Worm (Caenorhabditis elegans) whole organism, L4 larva: ENCODE data around the gene B0365.9.

Experiments used
- F26F4.8 ChIP-seq: fragments of 200-800 bp; sonication (Bioruptor generic); conservative IDR thresholded peaks from 2 replicates; pipeline ENCODE4 v1.3.6; 2022; ENCODE audit warnings: missing genetic modification characterization, missing compliant biosample characterization
- R02D3.7 ChIP-seq: fragments of 150-350 bp; sonication (generic microtip); optimal IDR thresholded peaks from 3 replicates; lab custom pipeline; 2014; ENCODE audit warnings: missing biosample characterization, missing genetic modification characterization
- T20F7.1 ChIP-seq: fragments of 200-800 bp; sonication (Bioruptor generic); optimal IDR thresholded peaks from 2 replicates; lab custom pipeline; 2018; ENCODE audit warnings: mild to moderate bottlenecking, missing genetic modification characterization, missing compliant biosample characterization
- Y105C5A.15 ChIP-seq: fragments of 200-800 bp; sonication (Bioruptor generic); IDR thresholded peaks from 2 replicates; pipeline ENCODE4 v1.3.6; 2022; ENCODE audit warnings: missing genetic modification characterization, missing compliant biosample characterization
- Y5F2A.4 ChIP-seq: fragments of 200-800 bp; sonication (Bioruptor generic); optimal IDR thresholded peaks from 2 replicates; lab custom pipeline; 2018; ENCODE audit warnings: mild to moderate bottlenecking, missing genetic modification characterization, missing compliant biosample characterization
- ZK337.2 ChIP-seq: fragments of 200-800 bp; sonication (Bioruptor generic); IDR thresholded peaks from 2 replicates; pipeline ENCODE4 v1.3.6; 2022; ENCODE audit warnings: missing genetic modification reagents, missing genetic modification characterization, missing compliant biosample characterization
- ama-1 ChIP-seq: fragments of 150-350 bp; optimal IDR thresholded peaks from 2 replicates; lab custom pipeline; 2014; ENCODE audit warnings: inconsistent platforms, mixed read lengths
- arid-1 ChIP-seq: fragments of 200-800 bp; sonication (Bioruptor generic); conservative IDR thresholded peaks from 2 replicates; pipeline ENCODE4 v1.3.6; 2022; ENCODE audit warnings: missing genetic modification reagents, missing genetic modification characterization, missing compliant biosample characterization
- ceh-20 ChIP-seq: fragments of 200-800 bp; sonication (Bioruptor generic); IDR thresholded peaks from 2 replicates; pipeline ENCODE4 v1.3.6; 2022; ENCODE audit warnings: missing genetic modification reagents, missing genetic modification characterization, missing compliant biosample characterization
- ceh-28 ChIP-seq: fragments of 150-350 bp; optimal IDR thresholded peaks from 2 replicates; lab custom pipeline; 2014; ENCODE audit warnings: missing biosample characterization, missing genetic modification reagents, missing genetic modification characterization
- ces-1 ChIP-seq: fragments of 150-350 bp; sonication (generic microtip); optimal IDR thresholded peaks from 4 replicates; lab custom pipeline; 2014; ENCODE audit warnings: missing biosample characterization, missing genetic modification reagents, missing genetic modification characterization
- ctbp-1 ChIP-seq: fragments of 200-800 bp; sonication (Bioruptor generic); IDR thresholded peaks from 2 replicates; pipeline ENCODE4 v1.3.6; 2022; ENCODE audit warnings: missing genetic modification reagents, missing genetic modification characterization, missing compliant biosample characterization
- daf-12 ChIP-seq: fragments of 150-350 bp; optimal IDR thresholded peaks from 2 replicates; lab custom pipeline; 2014; ENCODE audit warnings: missing biosample characterization, missing genetic modification reagents, missing genetic modification characterization
- daf-16 ChIP-seq, 3 experiments: sonication (generic microtip); optimal IDR thresholded peaks; 2 replicates each; lab custom pipeline; 2016 to 2017; ENCODE audit warnings: missing genetic modification characterization in 3 of 3, missing genetic modification reagents in 3 of 3, mild to moderate bottlenecking in 2 of 3, missing compliant biosample characterization in 2 of 3, missing biosample characterization in 1 of 3, moderate library complexity in 1 of 3
- daf-19 ChIP-seq: fragments of 200-800 bp; sonication (Bioruptor generic); conservative IDR thresholded peaks from 2 replicates; pipeline ENCODE4 v1.3.6; 2022; ENCODE audit warnings: missing genetic modification characterization, missing compliant biosample characterization
- daf-8 ChIP-seq: fragments of 200-800 bp; sonication (Bioruptor generic); IDR thresholded peaks from 2 replicates; pipeline ENCODE4 v1.3.6; 2022; ENCODE audit warnings: missing genetic modification characterization, missing compliant biosample characterization
- dmd-6 ChIP-seq: fragments of 200-800 bp; sonication (Bioruptor generic); IDR thresholded peaks from 2 replicates; pipeline ENCODE4 v1.3.6; 2022; ENCODE audit warnings: missing genetic modification reagents, missing genetic modification characterization, missing compliant biosample characterization
- dmd-8 ChIP-seq: fragments of 200-800 bp; sonication (Bioruptor generic); IDR thresholded peaks from 2 replicates; pipeline ENCODE4 v1.3.6; 2022; ENCODE audit warnings: missing genetic modification characterization, missing compliant biosample characterization
- duxl-1 ChIP-seq: sonication (generic microtip); optimal IDR thresholded peaks from 2 replicates; lab custom pipeline; 2016; ENCODE audit warnings: mild to moderate bottlenecking, missing genetic modification characterization, moderate library complexity, missing compliant biosample characterization; ENCODE audit not compliant: poor library complexity
- dve-1 ChIP-seq: sonication (generic microtip); optimal IDR thresholded peaks from 2 replicates; lab custom pipeline; 2017; ENCODE audit warnings: antibody characterized with exemption, mild to moderate bottlenecking, missing genetic modification characterization, missing compliant biosample characterization; ENCODE audit not compliant: insufficient read depth
- egl-43 ChIP-seq: fragments of 200-800 bp; sonication (Bioruptor generic); IDR thresholded peaks from 2 replicates; pipeline ENCODE4 v1.3.6; 2022; ENCODE audit warnings: missing genetic modification reagents, missing genetic modification characterization, missing compliant biosample characterization
- fkh-10 ChIP-seq: fragments of 150-350 bp; optimal IDR thresholded peaks from 2 replicates; lab custom pipeline; 2014; ENCODE audit warnings: missing biosample characterization, missing genetic modification reagents, missing genetic modification characterization
- hif-1 ChIP-seq, 2 experiments: sonication (generic microtip); optimal IDR thresholded peaks; 2 replicates each; lab custom pipeline; 2016 to 2017; ENCODE audit warnings: missing compliant biosample characterization in 2 of 2, missing genetic modification characterization in 2 of 2, missing genetic modification reagents in 2 of 2, missing genotype in 2 of 2, mild to moderate bottlenecking in 1 of 2
- hlh-30 ChIP-seq: sonication (generic microtip); optimal IDR thresholded peaks from 2 replicates; lab custom pipeline; 2017; ENCODE audit warnings: antibody characterized with exemption, mild to moderate bottlenecking, missing genetic modification characterization, missing compliant biosample characterization; ENCODE audit not compliant: insufficient read depth
- lin-1 ChIP-seq: fragments of 200-800 bp; sonication (Bioruptor generic); IDR thresholded peaks from 2 replicates; pipeline ENCODE4 v1.3.6; 2022; ENCODE audit warnings: missing genetic modification reagents, missing genetic modification characterization, missing compliant biosample characterization
- madf-5 ChIP-seq, 2 experiments: fragments of 200-800 bp; sonication (Bioruptor generic); IDR thresholded peaks; 2 replicates each; pipeline ENCODE4 v1.3.6; 2022; ENCODE audit warnings: missing compliant biosample characterization in 2 of 2, missing genetic modification characterization in 2 of 2
- madf-9 ChIP-seq: fragments of 200-800 bp; sonication (Bioruptor generic); conservative IDR thresholded peaks from 2 replicates; pipeline ENCODE4 v1.3.6; 2022; ENCODE audit warnings: missing genetic modification reagents, missing genetic modification characterization, missing compliant biosample characterization
- mdl-1 ChIP-seq, 2 experiments: fragments of 150-350 bp in 1 of 2; sonication (generic microtip) in 1 of 2; optimal IDR thresholded peaks; 2 replicates each; lab custom pipeline; 2014 to 2017; ENCODE audit warnings: missing biosample characterization in 2 of 2, missing genetic modification characterization in 2 of 2
- mep-1 ChIP-seq: fragments of 150-350 bp; sonication (generic microtip); optimal IDR thresholded peaks from 3 replicates; lab custom pipeline; 2014; ENCODE audit warnings: missing biosample characterization, missing genetic modification characterization
- mxl-3 ChIP-seq: fragments of 200-800 bp; sonication (Bioruptor generic); optimal IDR thresholded peaks from 2 replicates; lab custom pipeline; 2018; ENCODE audit warnings: mild to moderate bottlenecking, missing genetic modification characterization, missing compliant biosample characterization
- nhr-102 ChIP-seq: sonication (generic microtip); optimal IDR thresholded peaks from 2 replicates; lab custom pipeline; 2016; ENCODE audit warnings: mild to moderate bottlenecking, missing genetic modification characterization, moderate library complexity, missing compliant biosample characterization
- nhr-11 ChIP-seq: fragments of 150-350 bp; optimal IDR thresholded peaks from 2 replicates; lab custom pipeline; 2014; ENCODE audit warnings: missing biosample characterization, missing genetic modification characterization
- nhr-237 ChIP-seq: sonication (generic microtip); optimal IDR thresholded peaks from 2 replicates; lab custom pipeline; 2017; ENCODE audit warnings: missing biosample characterization, missing genetic modification characterization
- nhr-25 ChIP-seq: sonication (generic microtip); optimal IDR thresholded peaks from 2 replicates; lab custom pipeline; 2017; ENCODE audit warnings: missing genetic modification characterization, mild to moderate bottlenecking, missing compliant biosample characterization, antibody characterized with exemption, moderate library complexity, borderline replicate concordance; ENCODE audit not compliant: insufficient read depth
- nhr-28 ChIP-seq: fragments of 150-350 bp; optimal IDR thresholded peaks from 2 replicates; lab custom pipeline; 2014; ENCODE audit warnings: missing biosample characterization, missing genetic modification characterization
- nhr-41 ChIP-seq: fragments of 200-800 bp; sonication (Bioruptor generic); IDR thresholded peaks from 2 replicates; pipeline ENCODE4 v1.3.6; 2022; ENCODE audit warnings: missing genetic modification reagents, missing genetic modification characterization, missing compliant biosample characterization
- nhr-6 ChIP-seq: fragments of 150-350 bp; optimal IDR thresholded peaks from 2 replicates; lab custom pipeline; 2014; ENCODE audit warnings: missing biosample characterization, missing genetic modification characterization
- nhr-77 ChIP-seq: fragments of 150-350 bp; optimal IDR thresholded peaks from 2 replicates; lab custom pipeline; 2014; ENCODE audit warnings: missing biosample characterization, missing genetic modification characterization
- php-3 ChIP-seq: fragments of 200-800 bp; sonication (Bioruptor generic); IDR thresholded peaks from 2 replicates; pipeline ENCODE4 v1.3.6; 2022; ENCODE audit warnings: missing genetic modification reagents, missing genetic modification characterization, missing compliant biosample characterization
- rbr-2 ChIP-seq: sonication (generic microtip); optimal IDR thresholded peaks from 2 replicates; lab custom pipeline; 2016; ENCODE audit warnings: missing genotype, missing genetic modification characterization, missing compliant biosample characterization
- saeg-2 ChIP-seq: fragments of 200-800 bp; sonication (Bioruptor generic); IDR thresholded peaks from 2 replicates; pipeline ENCODE4 v1.3.6; 2022; ENCODE audit warnings: missing genetic modification reagents, missing genetic modification characterization, missing compliant biosample characterization
- sdz-12 ChIP-seq: fragments of 200-800 bp; sonication (Bioruptor generic); optimal IDR thresholded peaks from 2 replicates; lab custom pipeline; 2018; ENCODE audit warnings: mild to moderate bottlenecking, missing genetic modification characterization, missing compliant biosample characterization
- skn-1 ChIP-seq: fragments of 150-350 bp; optimal IDR thresholded peaks from 2 replicates; lab custom pipeline; 2014; ENCODE audit warnings: missing biosample characterization, missing genetic modification characterization
- spr-1 ChIP-seq: sonication (generic microtip); optimal IDR thresholded peaks from 2 replicates; lab custom pipeline; 2016; ENCODE audit warnings: mild to moderate bottlenecking, missing genetic modification characterization, missing compliant biosample characterization
- tra-1 ChIP-seq: fragments of 200-800 bp; sonication (Bioruptor generic); IDR thresholded peaks from 2 replicates; pipeline ENCODE4 v1.3.6; 2022; ENCODE audit warnings: missing genetic modification reagents, missing genetic modification characterization, missing compliant biosample characterization
- unc-62 ChIP-seq, 3 experiments: fragments of 150-350 bp in 1 of 3; sonication (generic microtip); optimal IDR thresholded peaks in 2 of 3; peaks in 1 of 3; 1 replicate in 1 of 3; 2 replicates in 2 of 3; lab custom pipeline; 2014 to 2017; ENCODE audit warnings: missing biosample characterization in 3 of 3, missing genetic modification characterization in 3 of 3, missing genetic modification reagents in 3 of 3, missing genotype in 1 of 3
- vab-7 ChIP-seq: fragments of 200-800 bp; sonication (Bioruptor generic); IDR thresholded peaks from 2 replicates; pipeline ENCODE4 v1.3.6; 2022; ENCODE audit warnings: missing genetic modification reagents, missing genetic modification characterization, missing compliant biosample characterization
- zip-11 ChIP-seq: fragments of 200-800 bp; sonication (Bioruptor generic); IDR thresholded peaks from 2 replicates; pipeline ENCODE4 v1.3.6; 2022; ENCODE audit warnings: missing genetic modification characterization, missing compliant biosample characterization
- zip-2 ChIP-seq: fragments of 150-350 bp; optimal IDR thresholded peaks from 2 replicates; lab custom pipeline; 2014; ENCODE audit warnings: missing biosample characterization, missing genetic modification characterization

B0365.9 gene

DNA sequence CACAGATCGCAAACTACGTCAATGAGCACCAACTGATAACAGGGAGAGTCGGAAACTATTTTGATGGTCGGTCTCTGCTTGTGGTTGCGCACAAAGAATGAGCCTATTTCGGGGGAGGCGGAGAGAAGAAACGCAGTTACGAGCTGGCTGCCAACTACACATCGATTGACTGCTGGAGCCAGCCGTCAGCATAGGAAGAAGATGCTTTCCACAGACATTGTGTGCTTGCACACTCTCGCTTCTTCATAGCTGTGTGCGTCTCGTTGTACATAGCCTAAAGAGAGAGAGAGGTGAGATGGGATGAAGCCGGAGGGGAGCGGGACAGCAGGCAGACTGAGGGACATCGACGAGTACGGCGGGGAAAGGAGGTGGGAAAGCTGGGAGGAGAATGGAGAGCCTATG, 2.9 kb downstream of the B0365.9 start (continued):
- TF ChIP-seq unc-62 (GFP tag; optimal IDR thresholded peaks at IDR 0.05 in 1 of 2; lab: Kevin White, UChicago), result peak in 1 of 2 experiments; percentile 49
- TF ChIP-seq unc-62 (tag; optimal IDR thresholded peaks at IDR 0.05; lab: Kevin White, UChicago), result no peak
- TF ChIP-seq ces-1 (GFP tag; lab: Kevin White, UChicago), result no peak
- 0 out of 2 replicates have a peak, but pooled peaks have one; percentile 7 for TF ChIP-seq nhr-41 (GFP tag; lab: Robert Waterston, UW)
- TF ChIP-seq egl-43, result peak; percentile 84
- TF ChIP-seq nhr-25, result no peak
- peak; percentile 84 for TF ChIP-seq lin-1
- TF ChIP-seq ama-1 (lab: Kevin White, UChicago), result no peak
- peak; percentile 51 for TF ChIP-seq nhr-28 (tag; lab: Kevin White, UChicago)
- no peak for TF ChIP-seq zip-11 (GFP tag; lab: Robert Waterston, UW)
- TF ChIP-seq ceh-20 (GFP tag; lab: Robert Waterston, UW), result no peak
- TF ChIP-seq zip-2, result no peak
- no peak for TF ChIP-seq spr-1 (tag; lab: Kevin White, UChicago)
- peak; percentile 91 for TF ChIP-seq dmd-6
- TF ChIP-seq hif-1 (tag; optimal IDR thresholded peaks at IDR 0.05; lab: Kevin White, UChicago), result peak in 1 of 2 experiments; percentile 30
- no peak for TF ChIP-seq daf-12 (tag; lab: Kevin White, UChicago)
- TF ChIP-seq Y5F2A.4 (GFP tag; lab: Kevin White, UChicago), result no peak
- TF ChIP-seq tra-1, result peak; percentile 32; the same call in 1 of the 2 replicates
- TF ChIP-seq ceh-28 (tag; lab: Kevin White, UChicago), result peak; percentile 40
- TF ChIP-seq ZK337.2 (GFP tag; lab: Robert Waterston, UW), result 0 out of 2 replicates have a peak, but pooled peaks have one; percentile 20
- TF ChIP-seq daf-19 (GFP tag; lab: Robert Waterston, UW), result no peak
- TF ChIP-seq nhr-237, result no peak
- no peak for TF ChIP-seq Y105C5A.15 (GFP tag; lab: Robert Waterston, UW)
- TF ChIP-seq R02D3.7 (tag; lab: Kevin White, UChicago), result no peak
- TF ChIP-seq daf-16 (GFP tag; optimal IDR thresholded peaks at IDR 0.05; lab: Kevin White, UChicago), result peak in 1 of 2 experiments; percentile 37
- peak; percentile 55 for TF ChIP-seq daf-16 (tag; optimal IDR thresholded peaks at IDR 0.05; lab: Kevin White, UChicago)
- TF ChIP-seq daf-8, result no peak
- no peak for TF ChIP-seq madf-9 (GFP tag; lab: Robert Waterston, UW)
- TF ChIP-seq nhr-6 (tag; lab: Kevin White, UChicago), result peak; percentile 66
- no peak for TF ChIP-seq sdz-12 (GFP tag; lab: Kevin White, UChicago)
- TF ChIP-seq nhr-77 (tag; lab: Kevin White, UChicago), result peak; percentile 50
- no peak for TF ChIP-seq skn-1 (tag; lab: Kevin White, UChicago)
- no peak for TF ChIP-seq F26F4.8 (GFP tag; lab: Robert Waterston, UW)
- TF ChIP-seq mdl-1 (tag; optimal IDR thresholded peaks at IDR 0.05; lab: Kevin White, UChicago), result peak in 1 of 2 experiments; percentile 57
- TF ChIP-seq hlh-30 (tag; lab: Kevin White, UChicago), result peak; percentile 51
- TF ChIP-seq mep-1, result peak; percentile 72
- peak; percentile 7 for TF ChIP-seq nhr-102 (tag; lab: Kevin White, UChicago)
- peak; percentile 58; the same call in 1 of the 2 replicates for TF ChIP-seq arid-1 (GFP tag; lab: Robert Waterston, UW)
- peak; percentile 24 for TF ChIP-seq T20F7.1 (GFP tag; lab: Kevin White, UChicago)
- TF ChIP-seq dve-1, result peak; percentile 64
- peak; percentile 35 for TF ChIP-seq mxl-3 (GFP tag; lab: Kevin White, UChicago)
- TF ChIP-seq saeg-2 (GFP tag; lab: Robert Waterston, UW), result no peak
- peak; percentile 64 for TF ChIP-seq fkh-10 (GFP tag; lab: Kevin White, UChicago)
- peak; percentile 77 for TF ChIP-seq rbr-2 (tag; lab: Kevin White, UChicago)
- TF ChIP-seq duxl-1 (tag; lab: Kevin White, UChicago), result peak; percentile 42
- peak; percentile 74; the same call in 1 of the 2 replicates for TF ChIP-seq dmd-8 (GFP tag; lab: Robert Waterston, UW)
- peak; percentile 63 for TF ChIP-seq php-3 (GFP tag; lab: Robert Waterston, UW)
- TF ChIP-seq vab-7 (GFP tag; lab: Robert Waterston, UW), result no peak
- TF ChIP-seq madf-5 (GFP tag; IDR thresholded peaks at IDR 0.05; lab: Robert Waterston, UW), result 0 out of 4 replicates have a peak, but pooled peaks of 1 of the 2 experiments have one; percentile 23
- peak; percentile 63 for TF ChIP-seq nhr-11
- TF ChIP-seq ctbp-1 (GFP tag; lab: Robert Waterston, UW), result peak; percentile 66; the same call in 1 of the 2 replicates
